Worm (Caenorhabditis elegans) whole organism, young adult: ENCODE measurements around the gene fbxa-15.

Experiments
- ama-1 ChIP-seq, 3 experiments: fragments of 150-350 bp in 1 of 3; sonication (generic microtip) in 2 of 3; optimal IDR thresholded peaks; 2 replicates each; lab custom pipeline; 2014 to 2018; ENCODE audit warnings: missing biosample characterization in 2 of 3, missing genetic modification characterization in 2 of 3, missing genetic modification reagents in 2 of 3
- unc-62 ChIP-seq: fragments of 150-350 bp; optimal IDR thresholded peaks from 2 replicates; lab custom pipeline; 2014; ENCODE audit warnings: missing biosample characterization, missing genetic modification reagents, missing genetic modification characterization

- TF ChIP-seq unc-62 (GFP tag; lab: Kevin White, UChicago), result no peak
- TF ChIP-seq ama-1 (optimal IDR thresholded peaks at IDR 0.05; lab: Kevin White, UChicago), result no peak
- no peak for TF ChIP-seq ama-1 (GFP tag; optimal IDR thresholded peaks at IDR 0.05; lab: Kevin White, UChicago)
Observed at ce11 chrIII:1297604-1298003, 23.9 kb downstream of the fbxa-15 start, which contains the start of gene fbxa-28.
